Worm (Caenorhabditis elegans) whole organism, young adult: ENCODE results near the gene ZK402.5.

ENCODE experiments used
- C17E4.6 ChIP-seq: fragments of 200-800 bp; sonication (Bioruptor generic); IDR thresholded peaks from 2 replicates; pipeline ENCODE4 v1.3.6; 2022; ENCODE audit warnings: missing genetic modification reagents, missing genetic modification characterization, missing compliant biosample characterization
- F10E7.11 ChIP-seq: sonication (generic microtip); optimal IDR thresholded peaks from 2 replicates; lab custom pipeline; 2017; ENCODE audit warnings: mild to moderate bottlenecking, missing genetic modification characterization, moderate library complexity, missing compliant biosample characterization
- F22D6.2 ChIP-seq: sonication (generic microtip); optimal IDR thresholded peaks from 2 replicates; lab custom pipeline; 2016; ENCODE audit warnings: mild to moderate bottlenecking, missing genetic modification characterization, missing compliant biosample characterization
- F23B12.7 ChIP-seq: sonication (generic microtip); optimal IDR thresholded peaks from 2 replicates; lab custom pipeline; 2017; ENCODE audit warnings: missing genetic modification characterization, mild to moderate bottlenecking, missing compliant biosample characterization, antibody characterized with exemption, moderate library complexity; ENCODE audit not compliant: insufficient read depth
- F39B2.1 ChIP-seq: fragments of 200-800 bp; sonication (Bioruptor generic); IDR thresholded peaks from 2 replicates; pipeline ENCODE4 v1.3.6; 2022; ENCODE audit warnings: missing genetic modification reagents, missing genetic modification characterization, missing compliant biosample characterization
- F52B5.7 ChIP-seq: sonication (generic microtip); optimal IDR thresholded peaks from 2 replicates; lab custom pipeline; 2016; ENCODE audit warnings: mild to moderate bottlenecking, missing genetic modification characterization, missing compliant biosample characterization
- F57A8.1 ChIP-seq: fragments of 200-800 bp; sonication (Bioruptor generic); optimal IDR thresholded peaks from 2 replicates; lab custom pipeline; 2018; ENCODE audit warnings: mild to moderate bottlenecking, missing genetic modification characterization, moderate library complexity, missing compliant biosample characterization
- K11D2.4 ChIP-seq: fragments of 200-800 bp; sonication (Bioruptor generic); IDR thresholded peaks from 2 replicates; pipeline ENCODE4 v1.3.6; 2022; ENCODE audit warnings: missing genetic modification reagents, missing genetic modification characterization, missing compliant biosample characterization
- K12H6.12 ChIP-seq: fragments of 200-800 bp; sonication (Bioruptor generic); optimal IDR thresholded peaks from 2 replicates; lab custom pipeline; 2018; ENCODE audit warnings: mild to moderate bottlenecking, missing genetic modification characterization, missing compliant biosample characterization
- ZK185.1 ChIP-seq: sonication (generic microtip); optimal IDR thresholded peaks from 2 replicates; lab custom pipeline; 2016; ENCODE audit warnings: mild to moderate bottlenecking, missing genetic modification characterization, missing compliant biosample characterization; ENCODE audit not compliant: poor library complexity, severe bottlenecking
- atf-7 ChIP-seq: sonication (generic microtip); optimal IDR thresholded peaks from 2 replicates; lab custom pipeline; 2017; ENCODE audit warnings: mild to moderate bottlenecking, missing genetic modification characterization, missing compliant biosample characterization
- attf-5 ChIP-seq: fragments of 200-800 bp; sonication (Bioruptor generic); optimal IDR thresholded peaks from 2 replicates; lab custom pipeline; 2018; ENCODE audit warnings: mild to moderate bottlenecking, missing genetic modification characterization, missing compliant biosample characterization
- attf-6 ChIP-seq: fragments of 200-800 bp; sonication (Bioruptor generic); IDR thresholded peaks from 2 replicates; pipeline ENCODE4 v1.3.6; 2022; ENCODE audit warnings: missing genetic modification reagents, missing genetic modification characterization, missing compliant biosample characterization
- bed-2 ChIP-seq: fragments of 200-800 bp; sonication (Bioruptor generic); IDR thresholded peaks from 2 replicates; pipeline ENCODE4 v1.3.6; 2022; ENCODE audit warnings: missing genetic modification reagents, missing genetic modification characterization, missing compliant biosample characterization
- ceh-100 ChIP-seq: fragments of 200-800 bp; sonication (Bioruptor generic); IDR thresholded peaks from 2 replicates; pipeline ENCODE4 v1.3.6; 2022; ENCODE audit warnings: missing genetic modification reagents, missing genetic modification characterization, missing compliant biosample characterization
- ceh-27 ChIP-seq: fragments of 200-800 bp; sonication (Bioruptor generic); optimal IDR thresholded peaks from 2 replicates; lab custom pipeline; 2018; ENCODE audit warnings: mild to moderate bottlenecking, missing genetic modification characterization, moderate library complexity, missing compliant biosample characterization
- ceh-40 ChIP-seq: fragments of 200-800 bp; sonication (Bioruptor generic); IDR thresholded peaks from 2 replicates; pipeline ENCODE4 v1.3.6; 2022; ENCODE audit warnings: missing genetic modification characterization, missing compliant biosample characterization
- ceh-58 ChIP-seq: fragments of 200-800 bp; sonication (Bioruptor generic); IDR thresholded peaks from 2 replicates; pipeline ENCODE4 v1.3.6; 2022; ENCODE audit warnings: missing genetic modification characterization, missing compliant biosample characterization
- die-1 ChIP-seq: sonication (generic microtip); optimal IDR thresholded peaks from 2 replicates; lab custom pipeline; 2016; ENCODE audit warnings: missing genotype, mild to moderate bottlenecking, missing genetic modification characterization, missing compliant biosample characterization
- dox-1 ChIP-seq: fragments of 200-800 bp; sonication (Bioruptor generic); IDR thresholded peaks from 2 replicates; pipeline ENCODE4 v1.3.6; 2022; ENCODE audit warnings: missing genetic modification reagents, missing genetic modification characterization, missing compliant biosample characterization
- egrh-3 ChIP-seq: fragments of 200-800 bp; sonication (Bioruptor generic); IDR thresholded peaks from 2 replicates; pipeline ENCODE4 v1.3.6; 2022; ENCODE audit warnings: missing genetic modification reagents, missing genetic modification characterization, missing compliant biosample characterization
- him-1 ChIP-seq: sonication (generic microtip); optimal IDR thresholded peaks from 2 replicates; lab custom pipeline; 2016; ENCODE audit warnings: missing genotype, missing genetic modification reagents, missing genetic modification characterization, missing compliant biosample characterization
- hlh-12 ChIP-seq: sonication (generic microtip); optimal IDR thresholded peaks from 2 replicates; lab custom pipeline; 2016; ENCODE audit warnings: missing genetic modification characterization, missing compliant biosample characterization
- hrde-1 ChIP-seq: sonication (generic microtip); optimal IDR thresholded peaks from 2 replicates; lab custom pipeline; 2016; ENCODE audit warnings: missing genetic modification characterization, mild to moderate bottlenecking, missing compliant biosample characterization, moderate library complexity, missing genotype, missing genetic modification reagents, borderline replicate concordance
- lag-1 ChIP-seq: fragments of 200-800 bp; sonication (Bioruptor generic); IDR thresholded peaks from 2 replicates; pipeline ENCODE4 v1.3.6; 2022; ENCODE audit warnings: missing genetic modification reagents, missing genetic modification characterization, missing compliant biosample characterization
- let-526 ChIP-seq: fragments of 200-800 bp; sonication (Bioruptor generic); IDR thresholded peaks from 2 replicates; pipeline ENCODE4 v1.3.6; 2022; ENCODE audit warnings: missing genetic modification reagents, missing genetic modification characterization, missing compliant biosample characterization
- lsl-1 ChIP-seq: fragments of 200-800 bp; sonication (Bioruptor generic); optimal IDR thresholded peaks from 2 replicates; lab custom pipeline; 2018; ENCODE audit warnings: mild to moderate bottlenecking, missing genetic modification characterization, moderate library complexity, missing compliant biosample characterization
- lsy-27 ChIP-seq: sonication (generic microtip); optimal IDR thresholded peaks from 2 replicates; lab custom pipeline; 2017; ENCODE audit warnings: missing genetic modification characterization, mild to moderate bottlenecking, missing compliant biosample characterization, antibody characterized with exemption, missing genotype, borderline replicate concordance; ENCODE audit not compliant: insufficient read depth
- madf-10 ChIP-seq: sonication (generic microtip); optimal IDR thresholded peaks from 2 replicates; lab custom pipeline; 2016; ENCODE audit warnings: mild to moderate bottlenecking, missing genetic modification characterization, missing compliant biosample characterization
- mcd-1 ChIP-seq: fragments of 200-800 bp; sonication (Bioruptor generic); IDR thresholded peaks from 2 replicates; pipeline ENCODE4 v1.3.6; 2022; ENCODE audit warnings: missing genetic modification reagents, missing genetic modification characterization, missing compliant biosample characterization
- mxl-1 ChIP-seq: sonication (generic microtip); optimal IDR thresholded peaks from 2 replicates; lab custom pipeline; 2016; ENCODE audit warnings: missing genetic modification characterization, missing compliant biosample characterization
- nfya-1 ChIP-seq: sonication (generic microtip); optimal IDR thresholded peaks from 2 replicates; lab custom pipeline; 2017; ENCODE audit warnings: antibody characterized with exemption, missing compliant biosample characterization, missing genetic modification characterization, borderline replicate concordance; ENCODE audit not compliant: insufficient read depth
- nfya-2 ChIP-seq: fragments of 200-800 bp; sonication (Bioruptor generic); IDR thresholded peaks from 2 replicates; pipeline ENCODE4 v1.3.6; 2022; ENCODE audit warnings: missing genetic modification reagents, missing genetic modification characterization, missing compliant biosample characterization
- nhr-179 ChIP-seq: sonication (generic microtip); optimal IDR thresholded peaks from 2 replicates; lab custom pipeline; 2016; ENCODE audit warnings: mild to moderate bottlenecking, missing genetic modification characterization, missing compliant biosample characterization
- rec-8 ChIP-seq, 2 experiments: sonication (generic microtip); optimal IDR thresholded peaks; 2 replicates each; lab custom pipeline; 2016; ENCODE audit warnings: mild to moderate bottlenecking in 2 of 2, missing genetic modification characterization in 2 of 2, missing genetic modification reagents in 2 of 2, missing genotype in 2 of 2, missing biosample characterization in 1 of 2, missing compliant biosample characterization in 1 of 2, moderate library complexity in 1 of 2
- snpc-4 ChIP-seq, 5 experiments: fragments of 150-350 bp in 1 of 5; sonication (generic microtip) in 4 of 5; optimal IDR thresholded peaks; 2 replicates each; lab custom pipeline; 2014 to 2018; ENCODE audit warnings: missing genetic modification characterization in 5 of 5, missing biosample characterization in 3 of 5, antibody characterized with exemption in 2 of 5, mild to moderate bottlenecking in 2 of 5, missing compliant biosample characterization in 2 of 5, missing genotype in 2 of 5, moderate library complexity in 2 of 5, missing genetic modification reagents in 1 of 5
- sptf-2 ChIP-seq: fragments of 200-800 bp; sonication (Bioruptor generic); optimal IDR thresholded peaks from 2 replicates; lab custom pipeline; 2018; ENCODE audit warnings: mild to moderate bottlenecking, missing genetic modification characterization, missing compliant biosample characterization
- tbp1 ChIP-seq: fragments of 200-800 bp; sonication (Bioruptor generic); optimal IDR thresholded peaks from 2 replicates; lab custom pipeline; 2018; ENCODE audit warnings: mild to moderate bottlenecking, missing genetic modification characterization, missing compliant biosample characterization
- tlf-1 ChIP-seq: fragments of 200-800 bp; sonication (Bioruptor generic); optimal IDR thresholded peaks from 2 replicates; lab custom pipeline; 2018; ENCODE audit warnings: mild to moderate bottlenecking, missing genetic modification characterization, missing compliant biosample characterization
- unc-62 ChIP-seq: fragments of 150-350 bp; optimal IDR thresholded peaks from 2 replicates; lab custom pipeline; 2014; ENCODE audit warnings: missing biosample characterization, missing genetic modification reagents, missing genetic modification characterization
- zfh-2 ChIP-seq: fragments of 200-800 bp; sonication (Bioruptor generic); conservative IDR thresholded peaks from 2 replicates; pipeline ENCODE4 v1.3.6; 2022; ENCODE audit warnings: missing genetic modification reagents, missing genetic modification characterization, missing compliant biosample characterization
- ztf-22 ChIP-seq: fragments of 200-800 bp; sonication (Bioruptor generic); optimal IDR thresholded peaks from 2 replicates; lab custom pipeline; 2018; ENCODE audit warnings: mild to moderate bottlenecking, missing genetic modification characterization, moderate library complexity, missing compliant biosample characterization
- ztf-3 ChIP-seq: fragments of 200-800 bp; sonication (Bioruptor generic); optimal IDR thresholded peaks from 2 replicates; lab custom pipeline; 2018; ENCODE audit warnings: mild to moderate bottlenecking, missing genetic modification characterization, missing compliant biosample characterization

ZK402.5 gene

DNA sequence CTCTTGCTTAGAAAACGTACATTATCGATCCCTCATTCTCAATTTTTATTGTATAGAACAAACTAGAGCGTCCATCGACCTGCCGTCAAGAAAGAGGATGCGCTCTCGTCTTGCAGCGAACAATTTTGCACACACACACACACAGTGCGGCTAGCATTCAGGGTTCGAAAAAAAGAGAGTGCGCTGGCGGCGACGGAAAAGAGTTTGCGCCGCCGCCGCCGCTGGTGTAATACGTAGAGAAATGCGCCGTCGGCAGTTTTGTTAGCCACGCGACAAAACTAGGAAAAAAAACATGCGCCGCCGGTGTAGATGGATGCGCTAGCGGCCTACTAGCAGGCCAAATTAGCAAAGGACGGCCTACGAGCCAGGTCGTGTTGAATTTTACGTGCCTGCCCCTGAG, 17.6 kb downstream of the ZK402.5 start:
- no peak for TF ChIP-seq F22D6.2
- no peak for TF ChIP-seq F52B5.7 (tag; lab: Kevin White, UChicago)
- TF ChIP-seq mxl-1 = no peak
- TF ChIP-seq zfh-2 (GFP tag; lab: Robert Waterston, UW) = peak; percentile 78
- TF ChIP-seq F57A8.1 (GFP tag; lab: Kevin White, UChicago) = no peak
- TF ChIP-seq, all 124 proteins: peak for 1

- TF ChIP-seq ZK185.1 (no peak), let-526 (no peak), rec-8 (tag; optimal IDR thresholded peaks at IDR 0.05; lab: Kevin White, UChicago) (no peak), F57A8.1 (GFP tag; lab: Kevin White, UChicago) (no peak), nhr-179 (tag; lab: Kevin White, UChicago) (no peak), F22D6.2 (no peak), K12H6.12 (tag; lab: Kevin White, UChicago) (no peak)
Observed at ce11 chrX:1381565-1381964, 19.6 kb downstream of the ZK402.5 start, which contains the start of gene F56C3.10. Gene F56C3.10, minus strand, starts transcription at chrX:1381665.

DNA sequence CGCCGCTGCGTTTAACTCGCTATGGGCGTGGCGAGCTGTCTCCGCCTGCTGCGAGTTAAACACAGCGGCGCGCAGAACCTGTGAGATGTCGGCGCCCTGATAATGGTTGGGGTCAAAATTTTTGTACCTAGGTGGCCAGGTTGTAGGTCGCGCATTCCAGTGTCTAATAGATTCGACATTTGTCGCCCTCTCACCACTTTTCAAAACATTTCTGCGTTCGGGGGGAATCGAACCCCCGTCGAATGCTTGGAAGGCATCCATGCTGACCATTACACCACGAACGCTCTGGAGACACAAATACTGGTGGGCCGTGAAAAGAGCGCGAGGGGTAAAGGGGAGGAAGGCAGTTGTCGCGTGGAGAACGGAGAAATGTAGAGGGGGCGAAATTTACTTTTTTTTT, 21.8 kb downstream of the ZK402.5 start:
- peak; percentile 77 for TF ChIP-seq ZK185.1
- 0 out of 2 replicates have a peak, but pooled peaks have one; percentile 34 for TF ChIP-seq C17E4.6 (GFP tag; lab: Robert Waterston, UW)
- no peak for TF ChIP-seq lsy-27
- peak; percentile 46; the same call in 1 of the 2 replicates for TF ChIP-seq ceh-100
- TF ChIP-seq F39B2.1 = no peak
- TF ChIP-seq lag-1 (GFP tag; lab: Robert Waterston, UW) = no peak
- TF ChIP-seq ceh-40 = 0 out of 2 replicates have a peak, but pooled peaks have one; percentile 51
- TF ChIP-seq egrh-3 (GFP tag; lab: Robert Waterston, UW) = no peak; the same call in 1 of the 2 replicates
- no peak for TF ChIP-seq ztf-3 (GFP tag; lab: Kevin White, UChicago)
- peak; percentile 81 for TF ChIP-seq die-1 (tag; lab: Kevin White, UChicago)
- peak; percentile 70 for TF ChIP-seq F52B5.7 (tag; lab: Kevin White, UChicago)
- peak; percentile 78 for TF ChIP-seq ceh-27 (GFP tag; lab: Kevin White, UChicago)
- TF ChIP-seq snpc-4 (GFP tag; optimal IDR thresholded peaks at IDR 0.05; lab: Kevin White, UChicago) = peak; percentile 66
- TF ChIP-seq snpc-4 (tag; optimal IDR thresholded peaks at IDR 0.05; lab: Kevin White, UChicago) = peak in 3 of 4 experiments; percentile 78 to 86 (median 81)
- peak; percentile 71 for TF ChIP-seq sptf-2 (GFP tag; lab: Kevin White, UChicago)
- TF ChIP-seq bed-2 (GFP tag; lab: Robert Waterston, UW) = no peak
- TF ChIP-seq tbp1 (GFP tag; lab: Kevin White, UChicago) = peak; percentile 91
- peak; percentile 89 for TF ChIP-seq K11D2.4 (GFP tag; lab: Robert Waterston, UW)
- no peak for TF ChIP-seq nfya-1 (tag; lab: Kevin White, UChicago)
- peak; percentile 70 for TF ChIP-seq ztf-22 (GFP tag; lab: Kevin White, UChicago)
- peak; percentile 43 for TF ChIP-seq hrde-1 (tag; lab: Kevin White, UChicago)
- TF ChIP-seq hlh-12 (tag; lab: Kevin White, UChicago) = no peak
- peak; percentile 68 for TF ChIP-seq him-1 (tag; lab: Kevin White, UChicago)
- TF ChIP-seq attf-6 = 0 out of 2 replicates have a peak, but pooled peaks have one; percentile 41
- peak; percentile 71 for TF ChIP-seq F10E7.11
- peak; percentile 75 for TF ChIP-seq atf-7 (tag; lab: Kevin White, UChicago)
- peak; percentile 2 for TF ChIP-seq lsl-1 (GFP tag; lab: Kevin White, UChicago)
- TF ChIP-seq madf-10 (tag; lab: Kevin White, UChicago) = peak; percentile 76
- TF ChIP-seq tlf-1 (GFP tag; lab: Kevin White, UChicago) = peak; percentile 44
- peak; percentile 74 for TF ChIP-seq mcd-1
- no peak for TF ChIP-seq ceh-58 (GFP tag; lab: Robert Waterston, UW)
- TF ChIP-seq nfya-2 = no peak
- TF ChIP-seq F22D6.2 = peak; percentile 45
- TF ChIP-seq dox-1 (GFP tag; lab: Robert Waterston, UW) = peak; percentile 94
- TF ChIP-seq attf-5 = peak; percentile 53
- TF ChIP-seq F23B12.7 (tag; lab: Kevin White, UChicago) = peak; percentile 23
- TF ChIP-seq unc-62 (GFP tag; lab: Kevin White, UChicago) = no peak
